Worm (Caenorhabditis elegans) whole organism, L4 larva: ENCODE results near the gene nhr-104.

Experiments used
- F26F4.8 ChIP-seq: fragments of 200-800 bp; sonication (Bioruptor generic); conservative IDR thresholded peaks from 2 replicates; pipeline ENCODE4 v1.3.6; 2022; ENCODE audit warnings: missing genetic modification characterization, missing compliant biosample characterization
- F37D6.2 ChIP-seq: sonication (generic microtip); optimal IDR thresholded peaks from 2 replicates; lab custom pipeline; 2016; ENCODE audit warnings: mild to moderate bottlenecking, missing genetic modification characterization, missing compliant biosample characterization
- Y105C5A.15 ChIP-seq: fragments of 200-800 bp; sonication (Bioruptor generic); IDR thresholded peaks from 2 replicates; pipeline ENCODE4 v1.3.6; 2022; ENCODE audit warnings: missing genetic modification characterization, missing compliant biosample characterization
- Y75B8A.6 ChIP-seq: fragments of 200-800 bp; sonication (Bioruptor generic); IDR thresholded peaks from 2 replicates; pipeline ENCODE4 v1.3.6; 2022; ENCODE audit warnings: missing genetic modification reagents, missing genetic modification characterization, missing compliant biosample characterization
- ZK337.2 ChIP-seq: fragments of 200-800 bp; sonication (Bioruptor generic); IDR thresholded peaks from 2 replicates; pipeline ENCODE4 v1.3.6; 2022; ENCODE audit warnings: missing genetic modification reagents, missing genetic modification characterization, missing compliant biosample characterization
- ZK546.5 ChIP-seq, 2 experiments: sonication (generic microtip); optimal IDR thresholded peaks; 2 replicates each; lab custom pipeline; 2017; ENCODE audit warnings: missing biosample characterization in 2 of 2, missing genetic modification characterization in 2 of 2
- ceh-28 ChIP-seq: fragments of 150-350 bp; optimal IDR thresholded peaks from 2 replicates; lab custom pipeline; 2014; ENCODE audit warnings: missing biosample characterization, missing genetic modification reagents, missing genetic modification characterization
- ceh-82 ChIP-seq: sonication (generic microtip); optimal IDR thresholded peaks from 2 replicates; lab custom pipeline; 2017; ENCODE audit warnings: missing biosample characterization, missing genetic modification characterization
- cey-2 ChIP-seq: sonication (generic microtip); optimal IDR thresholded peaks from 3 replicates; lab custom pipeline; 2017; ENCODE audit warnings: missing genetic modification characterization, mild to moderate bottlenecking, missing compliant biosample characterization, antibody characterized with exemption, borderline replicate concordance; ENCODE audit not compliant: insufficient read depth
- ctbp-1 ChIP-seq: fragments of 200-800 bp; sonication (Bioruptor generic); IDR thresholded peaks from 2 replicates; pipeline ENCODE4 v1.3.6; 2022; ENCODE audit warnings: missing genetic modification reagents, missing genetic modification characterization, missing compliant biosample characterization
- daf-12 ChIP-seq: fragments of 150-350 bp; optimal IDR thresholded peaks from 2 replicates; lab custom pipeline; 2014; ENCODE audit warnings: missing biosample characterization, missing genetic modification reagents, missing genetic modification characterization
- daf-8 ChIP-seq: fragments of 200-800 bp; sonication (Bioruptor generic); IDR thresholded peaks from 2 replicates; pipeline ENCODE4 v1.3.6; 2022; ENCODE audit warnings: missing genetic modification characterization, missing compliant biosample characterization
- dmd-6 ChIP-seq: fragments of 200-800 bp; sonication (Bioruptor generic); IDR thresholded peaks from 2 replicates; pipeline ENCODE4 v1.3.6; 2022; ENCODE audit warnings: missing genetic modification reagents, missing genetic modification characterization, missing compliant biosample characterization
- dmd-8 ChIP-seq: fragments of 200-800 bp; sonication (Bioruptor generic); IDR thresholded peaks from 2 replicates; pipeline ENCODE4 v1.3.6; 2022; ENCODE audit warnings: missing genetic modification characterization, missing compliant biosample characterization
- dpl-1 ChIP-seq: fragments of 150-350 bp; optimal IDR thresholded peaks from 2 replicates; lab custom pipeline; 2014; ENCODE audit warnings: missing biosample characterization, missing genetic modification reagents, missing genetic modification characterization
- fkh-10 ChIP-seq: fragments of 150-350 bp; optimal IDR thresholded peaks from 2 replicates; lab custom pipeline; 2014; ENCODE audit warnings: missing biosample characterization, missing genetic modification reagents, missing genetic modification characterization
- fos-1 ChIP-seq: fragments of 150-350 bp; optimal IDR thresholded peaks from 2 replicates; lab custom pipeline; 2014; ENCODE audit warnings: missing biosample characterization, missing genetic modification characterization
- gei-8 ChIP-seq: fragments of 200-800 bp; sonication (Bioruptor generic); optimal IDR thresholded peaks from 2 replicates; lab custom pipeline; 2018; ENCODE audit warnings: mild to moderate bottlenecking, missing genetic modification characterization, missing compliant biosample characterization
- hif-1 ChIP-seq, 2 experiments: sonication (generic microtip); optimal IDR thresholded peaks; 2 replicates each; lab custom pipeline; 2016 to 2017; ENCODE audit warnings: missing compliant biosample characterization in 2 of 2, missing genetic modification characterization in 2 of 2, missing genetic modification reagents in 2 of 2, missing genotype in 2 of 2, mild to moderate bottlenecking in 1 of 2
- hlh-30 ChIP-seq: sonication (generic microtip); optimal IDR thresholded peaks from 2 replicates; lab custom pipeline; 2017; ENCODE audit warnings: antibody characterized with exemption, mild to moderate bottlenecking, missing genetic modification characterization, missing compliant biosample characterization; ENCODE audit not compliant: insufficient read depth
- jun-1 ChIP-seq: fragments of 150-350 bp; optimal IDR thresholded peaks from 2 replicates; lab custom pipeline; 2014; ENCODE audit warnings: missing biosample characterization, missing genetic modification reagents, missing genetic modification characterization
- lin-13 ChIP-seq: fragments of 150-350 bp; optimal IDR thresholded peaks from 2 replicates; lab custom pipeline; 2014; ENCODE audit warnings: missing biosample characterization, missing genetic modification reagents, missing genetic modification characterization
- lin-15B ChIP-seq: fragments of 150-350 bp; sonication (generic microtip); optimal IDR thresholded peaks from 3 replicates; lab custom pipeline; 2014; ENCODE audit warnings: missing biosample characterization, missing genetic modification characterization
- lin-38 ChIP-seq: fragments of 200-800 bp; sonication (Bioruptor generic); IDR thresholded peaks from 2 replicates; pipeline ENCODE4 v1.3.6; 2022; ENCODE audit warnings: missing genetic modification reagents, missing genetic modification characterization, missing compliant biosample characterization
- lin-39 ChIP-seq: fragments of 150-350 bp; optimal IDR thresholded peaks from 2 replicates; lab custom pipeline; 2014; ENCODE audit warnings: missing biosample characterization, missing genetic modification reagents, missing genetic modification characterization
- madf-5 ChIP-seq, 2 experiments: fragments of 200-800 bp; sonication (Bioruptor generic); IDR thresholded peaks; 2 replicates each; pipeline ENCODE4 v1.3.6; 2022; ENCODE audit warnings: missing compliant biosample characterization in 2 of 2, missing genetic modification characterization in 2 of 2
- madf-9 ChIP-seq: fragments of 200-800 bp; sonication (Bioruptor generic); conservative IDR thresholded peaks from 2 replicates; pipeline ENCODE4 v1.3.6; 2022; ENCODE audit warnings: missing genetic modification reagents, missing genetic modification characterization, missing compliant biosample characterization
- mep-1 ChIP-seq: fragments of 150-350 bp; sonication (generic microtip); optimal IDR thresholded peaks from 3 replicates; lab custom pipeline; 2014; ENCODE audit warnings: missing biosample characterization, missing genetic modification characterization
- nhr-10 ChIP-seq: fragments of 150-350 bp; optimal IDR thresholded peaks from 2 replicates; lab custom pipeline; 2014; ENCODE audit warnings: missing biosample characterization, missing genetic modification characterization
- nhr-11 ChIP-seq: fragments of 150-350 bp; optimal IDR thresholded peaks from 2 replicates; lab custom pipeline; 2014; ENCODE audit warnings: missing biosample characterization, missing genetic modification characterization
- nhr-25 ChIP-seq: sonication (generic microtip); optimal IDR thresholded peaks from 2 replicates; lab custom pipeline; 2017; ENCODE audit warnings: missing genetic modification characterization, mild to moderate bottlenecking, missing compliant biosample characterization, antibody characterized with exemption, moderate library complexity, borderline replicate concordance; ENCODE audit not compliant: insufficient read depth
- nhr-28 ChIP-seq: fragments of 150-350 bp; optimal IDR thresholded peaks from 2 replicates; lab custom pipeline; 2014; ENCODE audit warnings: missing biosample characterization, missing genetic modification characterization
- nhr-48 ChIP-seq: sonication (generic microtip); optimal IDR thresholded peaks from 2 replicates; lab custom pipeline; 2016; ENCODE audit warnings: mild to moderate bottlenecking, missing genetic modification characterization, missing compliant biosample characterization
- nhr-76 ChIP-seq: fragments of 150-350 bp; optimal IDR thresholded peaks from 2 replicates; lab custom pipeline; 2014; ENCODE audit warnings: missing biosample characterization, missing genetic modification characterization
- nhr-77 ChIP-seq: fragments of 150-350 bp; optimal IDR thresholded peaks from 2 replicates; lab custom pipeline; 2014; ENCODE audit warnings: missing biosample characterization, missing genetic modification characterization
- pha-4 ChIP-seq, 2 experiments: fragments of 150-350 bp in 1 of 2; fragments of 200-800 bp in 1 of 2; sonication (Bioruptor generic) in 1 of 2; IDR thresholded peaks in 1 of 2; optimal IDR thresholded peaks in 1 of 2; 2 replicates each; pipeline versions ENCODE4 v1.3.6 to Lab custom; 2014 to 2022; ENCODE audit warnings: missing genetic modification characterization in 2 of 2, missing genetic modification reagents in 2 of 2, missing biosample characterization in 1 of 2, missing compliant biosample characterization in 1 of 2
- php-3 ChIP-seq: fragments of 200-800 bp; sonication (Bioruptor generic); IDR thresholded peaks from 2 replicates; pipeline ENCODE4 v1.3.6; 2022; ENCODE audit warnings: missing genetic modification reagents, missing genetic modification characterization, missing compliant biosample characterization
- sdz-12 ChIP-seq: fragments of 200-800 bp; sonication (Bioruptor generic); optimal IDR thresholded peaks from 2 replicates; lab custom pipeline; 2018; ENCODE audit warnings: mild to moderate bottlenecking, missing genetic modification characterization, missing compliant biosample characterization
- set-16 ChIP-seq: fragments of 200-800 bp; sonication (Bioruptor generic); IDR thresholded peaks from 2 replicates; pipeline ENCODE4 v1.3.6; 2022; ENCODE audit warnings: missing genetic modification reagents, missing genetic modification characterization, missing compliant biosample characterization
- snpc-1.2 ChIP-seq: fragments of 200-800 bp; sonication (Bioruptor generic); IDR thresholded peaks from 2 replicates; pipeline ENCODE4 v1.3.6; 2022; ENCODE audit warnings: missing genetic modification reagents, missing genetic modification characterization, missing compliant biosample characterization
- snpc-4 ChIP-seq: fragments of 150-350 bp; optimal IDR thresholded peaks from 2 replicates; lab custom pipeline; 2014; ENCODE audit warnings: missing biosample characterization, missing genetic modification characterization
- tag-97 ChIP-seq: fragments of 200-800 bp; sonication (Bioruptor generic); IDR thresholded peaks from 2 replicates; pipeline ENCODE4 v1.3.6; 2022; ENCODE audit warnings: missing genetic modification characterization, missing compliant biosample characterization
- tra-1 ChIP-seq: fragments of 200-800 bp; sonication (Bioruptor generic); IDR thresholded peaks from 2 replicates; pipeline ENCODE4 v1.3.6; 2022; ENCODE audit warnings: missing genetic modification reagents, missing genetic modification characterization, missing compliant biosample characterization
- unc-39 ChIP-seq: sonication (generic microtip); optimal IDR thresholded peaks from 2 replicates; lab custom pipeline; 2017; ENCODE audit warnings: missing biosample characterization, missing genetic modification characterization
- unc-62 ChIP-seq, 3 experiments: fragments of 150-350 bp in 1 of 3; sonication (generic microtip); optimal IDR thresholded peaks in 2 of 3; peaks in 1 of 3; 1 replicate in 1 of 3; 2 replicates in 2 of 3; lab custom pipeline; 2014 to 2017; ENCODE audit warnings: missing biosample characterization in 3 of 3, missing genetic modification characterization in 3 of 3, missing genetic modification reagents in 3 of 3, missing genotype in 1 of 3
- zag-1 ChIP-seq: fragments of 150-350 bp; optimal IDR thresholded peaks from 2 replicates; lab custom pipeline; 2014; ENCODE audit warnings: missing biosample characterization, missing genetic modification characterization
- zfp-2 ChIP-seq: sonication (generic microtip); optimal IDR thresholded peaks from 2 replicates; lab custom pipeline; 2016; ENCODE audit warnings: mild to moderate bottlenecking, missing genetic modification characterization, missing compliant biosample characterization
- ztf-11 ChIP-seq: fragments of 150-350 bp; optimal IDR thresholded peaks from 2 replicates; lab custom pipeline; 2014; ENCODE audit warnings: missing biosample characterization, missing genetic modification characterization
- ztf-7 ChIP-seq: fragments of 150-350 bp; optimal IDR thresholded peaks from 2 replicates; lab custom pipeline; 2014; ENCODE audit warnings: missing biosample characterization, missing genetic modification characterization

Gene nhr-104

DNA sequence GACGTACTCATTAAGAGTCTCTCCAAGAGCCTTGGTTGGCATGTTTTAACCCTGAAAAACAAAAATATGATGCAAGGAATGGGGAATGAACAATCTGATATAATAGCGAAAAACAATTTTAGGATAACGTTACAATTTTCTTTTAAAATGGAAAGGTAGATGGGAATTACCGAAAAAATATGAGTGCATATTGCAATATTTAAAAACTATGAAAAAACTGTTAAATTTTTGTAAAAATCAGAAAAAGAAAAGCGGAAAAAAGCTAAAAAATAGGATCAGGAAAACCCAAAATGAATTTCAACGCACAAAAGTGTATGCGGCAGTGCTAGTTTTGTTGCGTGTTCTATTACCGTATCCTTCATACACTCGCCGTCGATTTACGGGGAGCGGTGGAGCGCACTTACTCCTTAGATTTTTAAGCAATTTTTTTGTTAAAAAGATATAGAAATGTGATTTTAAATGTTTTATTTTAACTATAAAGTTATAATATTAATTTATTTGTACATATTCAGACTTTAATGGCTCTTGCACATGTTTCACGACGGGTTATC, 38.7 kb downstream of the nhr-104 start, which contains the start of the genes rpl-20 and Y17G9B.5 (continued):
- TF ChIP-seq tra-1 (peak; percentile 99), fos-1 (tag; lab: Kevin White, UChicago) (peak; percentile 94), daf-8 (GFP tag; lab: Robert Waterston, UW) (peak; percentile 95), mep-1 (tag; lab: Kevin White, UChicago) (peak; percentile 100), lin-38 (GFP tag; lab: Robert Waterston, UW) (peak; percentile 100), dmd-8 (peak; percentile 46; the same call in 1 of the 2 replicates), ztf-11 (tag; lab: Kevin White, UChicago) (peak; percentile 38), lin-13 (GFP tag; lab: Kevin White, UChicago) (peak; percentile 99), zag-1 (peak; percentile 88), unc-62 (GFP tag; optimal IDR thresholded peaks at IDR 0.05 in 1 of 2; lab: Kevin White, UChicago) (peak; percentile 9 to 100), unc-62 (tag; optimal IDR thresholded peaks at IDR 0.05; lab: Kevin White, UChicago) (no peak), F26F4.8 (GFP tag; lab: Robert Waterston, UW) (no peak), ztf-7 (tag; lab: Kevin White, UChicago) (peak; percentile 96), cey-2 (tag; lab: Kevin White, UChicago) (peak; percentile 93), daf-12 (no peak), unc-39 (tag; lab: Kevin White, UChicago) (no peak), madf-5 (GFP tag; IDR thresholded peaks at IDR 0.05; lab: Robert Waterston, UW) (peak; percentile 96 to 99), madf-9 (peak; percentile 98), nhr-28 (tag; lab: Kevin White, UChicago) (peak; percentile 98), ceh-28 (tag; lab: Kevin White, UChicago) (peak; percentile 74), nhr-25 (peak; percentile 97), set-16 (GFP tag; lab: Robert Waterston, UW) (peak; percentile 36), nhr-48 (tag; lab: Kevin White, UChicago) (peak; percentile 97), fkh-10 (GFP tag; lab: Kevin White, UChicago) (peak; percentile 100), jun-1 (tag; lab: Kevin White, UChicago) (peak; percentile 96), ctbp-1 (GFP tag; lab: Robert Waterston, UW) (peak; percentile 99), nhr-11 (tag; lab: Kevin White, UChicago) (peak; percentile 100), gei-8 (GFP tag; lab: Kevin White, UChicago) (peak; percentile 93), Y75B8A.6 (GFP tag; lab: Robert Waterston, UW) (peak; percentile 99), Y105C5A.15 (GFP tag; lab: Robert Waterston, UW) (no peak), pha-4 (GFP tag; IDR thresholded peaks at IDR 0.05; lab: Robert Waterston, UW) (peak; percentile 99), pha-4 (tag; optimal IDR thresholded peaks at IDR 0.05; lab: Kevin White, UChicago) (peak; percentile 100), sdz-12 (peak; percentile 97), F37D6.2 (tag; lab: Kevin White, UChicago) (peak; percentile 98), hlh-30 (tag; lab: Kevin White, UChicago) (peak; percentile 98), lin-15B (peak; percentile 99), ZK546.5 (tag; optimal IDR thresholded peaks at IDR 0.05; lab: Kevin White, UChicago) (peak; percentile 35 to 91), hif-1 (tag; optimal IDR thresholded peaks at IDR 0.05; lab: Kevin White, UChicago) (peak; percentile 93 to 96), snpc-4 (tag; lab: Kevin White, UChicago) (peak; percentile 65), nhr-10 (tag; lab: Kevin White, UChicago) (peak; percentile 98), nhr-77 (tag; lab: Kevin White, UChicago) (peak; percentile 100), tag-97 (GFP tag; lab: Robert Waterston, UW) (peak; percentile 94; the same call in 1 of the 2 replicates), ZK337.2 (peak; percentile 93), php-3 (GFP tag; lab: Robert Waterston, UW) (peak; percentile 99), zfp-2 (tag; lab: Kevin White, UChicago) (peak; percentile 94), lin-39 (tag; lab: Kevin White, UChicago) (peak; percentile 91), dmd-6 (GFP tag; lab: Robert Waterston, UW) (peak; percentile 100), dpl-1 (GFP tag; lab: Kevin White, UChicago) (peak; percentile 99), nhr-76 (tag; lab: Kevin White, UChicago) (peak; percentile 90), ceh-82 (tag; lab: Kevin White, UChicago) (peak; percentile 40), snpc-1.2 (GFP tag; lab: Robert Waterston, UW) (peak; percentile 97)
